Fruit fly (Drosophila melanogaster) whole organism, embryonic: ENCODE data around the gene Sf3b2.

ENCODE experiments used
- Atf-2 ChIP-seq: fragments of 200-800 bp; sonication (Bioruptor generic); optimal IDR thresholded peaks from 2 replicates; lab custom pipeline; 2016; ENCODE audit warnings: missing biosample characterization, missing genetic modification characterization
- BEAF-32 ChIP-seq: fragments of 200-800 bp; sonication (Bioruptor generic); optimal IDR thresholded peaks from 3 replicates; lab custom pipeline; 2017; ENCODE audit warnings: missing biosample characterization, missing genetic modification characterization, mild to moderate bottlenecking, moderate library complexity, missing genetic modification reagents
- CG10267 ChIP-seq: fragments of 200-800 bp; sonication (Bioruptor generic); optimal IDR thresholded peaks from 2 replicates; lab custom pipeline; 2018; ENCODE audit warnings: missing biosample characterization, mild to moderate bottlenecking, missing genetic modification characterization, moderate library complexity
- CG10274 ChIP-seq: fragments of 200-800 bp; sonication (Bioruptor generic); optimal IDR thresholded peaks from 3 replicates; lab custom pipeline; 2017; ENCODE audit warnings: missing biosample characterization, mild to moderate bottlenecking, missing genetic modification characterization
- CG12659 ChIP-seq: fragments of 200-800 bp; sonication (Bioruptor generic); optimal IDR thresholded peaks from 3 replicates; lab custom pipeline; 2017; ENCODE audit warnings: mild to moderate bottlenecking, missing biosample characterization, missing genetic modification reagents, missing genetic modification characterization
- CG13287 ChIP-seq: fragments of 200-800 bp; sonication (Bioruptor generic); IDR thresholded peaks from 2 replicates; pipeline ENCODE4 v1.3.6; 2022; ENCODE audit warnings: missing biosample characterization, missing genetic modification characterization; ENCODE audit not compliant: partially characterized antibody
- CG13894 ChIP-seq: fragments of 200-800 bp; sonication (Bioruptor generic); optimal IDR thresholded peaks from 3 replicates; lab custom pipeline; 2018; ENCODE audit warnings: missing biosample characterization, mild to moderate bottlenecking, missing genetic modification characterization, moderate library complexity
- CG15269 ChIP-seq: fragments of 200-800 bp; sonication (Bioruptor generic); optimal IDR thresholded peaks from 2 replicates; lab custom pipeline; 2018; ENCODE audit warnings: missing biosample characterization, mild to moderate bottlenecking, missing genetic modification characterization, moderate library complexity
- CG16813 ChIP-seq: fragments of 200-800 bp; sonication (Bioruptor generic); IDR thresholded peaks from 3 replicates; pipeline ENCODE4 v1.3.6; 2022; ENCODE audit warnings: missing biosample characterization, missing genetic modification characterization; ENCODE audit not compliant: partially characterized antibody
- CG17912 ChIP-seq: fragments of 200-800 bp; sonication (Bioruptor generic); optimal IDR thresholded peaks from 2 replicates; lab custom pipeline; 2018; ENCODE audit warnings: missing biosample characterization, mild to moderate bottlenecking, missing genetic modification characterization
- CG30020 ChIP-seq: fragments of 200-800 bp; optimal IDR thresholded peaks from 2 replicates; lab custom pipeline; 2019; ENCODE audit warnings: missing biosample characterization, mild to moderate bottlenecking, missing genetic modification characterization, moderate library complexity
- CG43689 ChIP-seq: fragments of 200-800 bp; sonication (Bioruptor generic); IDR thresholded peaks from 2 replicates; pipeline ENCODE4 v1.3.6; 2022; ENCODE audit warnings: missing biosample characterization, missing genetic modification characterization
- CG8478 ChIP-seq: fragments of >200 bp; optimal IDR thresholded peaks from 2 replicates; lab custom pipeline; 2018
- CG9437 ChIP-seq: fragments of 200-800 bp; sonication (Bioruptor generic); optimal IDR thresholded peaks from 2 replicates; lab custom pipeline; 2018; ENCODE audit warnings: missing biosample characterization, mild to moderate bottlenecking, missing genetic modification characterization
- Chrac-16 ChIP-seq: fragments of 200-800 bp; sonication (Bioruptor generic); optimal IDR thresholded peaks from 3 replicates; lab custom pipeline; 2016; ENCODE audit warnings: missing biosample characterization, missing genetic modification characterization
- Dfd ChIP-seq, 2 experiments: fragments of >200 bp; optimal IDR thresholded peaks; 2 replicates each; lab custom pipeline; 2017; ENCODE audit warnings: missing biosample characterization in 2 of 2, missing genetic modification characterization in 2 of 2
- Dp ChIP-seq: fragments of 200-800 bp; sonication (Bioruptor generic); optimal IDR thresholded peaks from 2 replicates; lab custom pipeline; 2018; ENCODE audit warnings: missing biosample characterization, mild to moderate bottlenecking, missing genetic modification characterization, moderate library complexity
- Dref ChIP-seq: fragments of 200-800 bp; sonication (Bioruptor generic); IDR thresholded peaks from 2 replicates; pipeline ENCODE4 v1.3.6; 2022; ENCODE audit warnings: missing biosample characterization, missing genetic modification characterization
- Ets97D ChIP-seq: fragments of 200-800 bp; sonication (Bioruptor generic); optimal IDR thresholded peaks from 3 replicates; lab custom pipeline; 2016; ENCODE audit warnings: missing biosample characterization, missing genetic modification characterization
- HLH3B ChIP-seq: fragments of 200-800 bp; sonication (Bioruptor generic); IDR thresholded peaks from 2 replicates; pipeline ENCODE4 v1.3.6; 2022; ENCODE audit warnings: missing biosample characterization, missing genetic modification characterization
- HmgZ ChIP-seq: fragments of 200-800 bp; sonication (Bioruptor generic); optimal IDR thresholded peaks from 2 replicates; lab custom pipeline; 2018; ENCODE audit warnings: missing biosample characterization, mild to moderate bottlenecking, missing genetic modification characterization
- Hr51 ChIP-seq, 2 experiments: fragments of 200-800 bp; sonication (Bioruptor generic); optimal IDR thresholded peaks; 2 replicates in 1 of 2; 3 replicates in 1 of 2; lab custom pipeline; 2016 to 2018; ENCODE audit warnings: missing biosample characterization in 2 of 2, missing genetic modification characterization in 2 of 2, mild to moderate bottlenecking in 1 of 2, moderate library complexity in 1 of 2
- NC2α ChIP-seq: fragments of 200-800 bp; sonication (Bioruptor generic); optimal IDR thresholded peaks from 2 replicates; lab custom pipeline; 2016; ENCODE audit warnings: missing biosample characterization, missing genetic modification characterization
- Nf-YA ChIP-seq: fragments of 200-800 bp; sonication (Bioruptor generic); IDR thresholded peaks from 2 replicates; pipeline ENCODE4 v1.3.6; 2022; ENCODE audit warnings: missing biosample characterization, missing genetic modification characterization
- Rfx ChIP-seq: fragments of 200-800 bp; sonication (Bioruptor generic); IDR thresholded peaks from 2 replicates; pipeline ENCODE4 v1.3.6; 2022; ENCODE audit warnings: missing biosample characterization, missing genetic modification characterization
- Rx ChIP-seq: fragments of 200-800 bp; sonication (Bioruptor generic); IDR thresholded peaks from 2 replicates; pipeline ENCODE4 v1.3.6; 2022; ENCODE audit warnings: missing biosample characterization, missing genetic modification characterization
- Side ChIP-seq: fragments of 200-800 bp; sonication (Bioruptor generic); optimal IDR thresholded peaks from 2 replicates; lab custom pipeline; 2016; ENCODE audit warnings: missing biosample characterization, missing genetic modification characterization
- Sry-β ChIP-seq: fragments of 200-800 bp; sonication (Bioruptor generic); optimal IDR thresholded peaks from 2 replicates; lab custom pipeline; 2018; ENCODE audit warnings: missing biosample characterization, mild to moderate bottlenecking, missing genetic modification characterization, moderate library complexity
- TFAM ChIP-seq: fragments of 200-800 bp; sonication (Bioruptor generic); optimal IDR thresholded peaks from 2 replicates; lab custom pipeline; 2017; ENCODE audit warnings: missing biosample characterization, missing genetic modification characterization, inconsistent platforms
- Usf ChIP-seq: fragments of 200-800 bp; sonication (Bioruptor generic); optimal IDR thresholded peaks from 2 replicates; lab custom pipeline; 2017; ENCODE audit warnings: missing genotype, missing biosample characterization, missing genetic modification characterization
- ato ChIP-seq: fragments of 200-800 bp; sonication (Bioruptor generic); IDR thresholded peaks from 2 replicates; pipeline ENCODE4 v1.3.6; 2022; ENCODE audit warnings: missing biosample characterization, missing genetic modification characterization; ENCODE audit not compliant: partially characterized antibody
- bcd ChIP-seq: fragments of 200-800 bp; sonication (Bioruptor generic); optimal IDR thresholded peaks from 2 replicates; lab custom pipeline; 2017; ENCODE audit warnings: missing biosample characterization, mild to moderate bottlenecking, missing genetic modification characterization
- bigmax ChIP-seq: fragments of 200-800 bp; sonication (Bioruptor generic); optimal IDR thresholded peaks from 2 replicates; lab custom pipeline; 2018; ENCODE audit warnings: missing biosample characterization, mild to moderate bottlenecking, missing genetic modification characterization
- bsh ChIP-seq, 2 experiments: fragments of 200-800 bp; sonication (Bioruptor generic); optimal IDR thresholded peaks; 2 replicates each; lab custom pipeline; 2017 to 2018; ENCODE audit warnings: mild to moderate bottlenecking in 2 of 2, missing biosample characterization in 2 of 2, missing genetic modification characterization in 2 of 2, moderate library complexity in 1 of 2
- cad ChIP-seq: fragments of >200 bp; optimal IDR thresholded peaks from 2 replicates; lab custom pipeline; 2017; ENCODE audit warnings: missing biosample characterization, missing genetic modification characterization
- chm ChIP-seq: fragments of 200-800 bp; sonication (Bioruptor generic); IDR thresholded peaks from 2 replicates; pipeline ENCODE4 v1.3.6; 2022; ENCODE audit warnings: missing biosample characterization, missing genetic modification characterization
- ci ChIP-seq: fragments of 200-800 bp; sonication (Bioruptor generic); IDR thresholded peaks from 3 replicates; pipeline ENCODE4 v1.3.6; 2022; ENCODE audit warnings: missing biosample characterization, missing genetic modification characterization
- dan ChIP-seq: fragments of 200-800 bp; sonication (Bioruptor generic); IDR thresholded peaks from 2 replicates; pipeline ENCODE4 v1.3.6; 2022; ENCODE audit warnings: missing biosample characterization, missing genetic modification characterization
- exex ChIP-seq: fragments of 200-800 bp; sonication (Bioruptor generic); optimal IDR thresholded peaks from 4 replicates; lab custom pipeline; 2018; ENCODE audit warnings: missing biosample characterization, mild to moderate bottlenecking, missing genetic modification characterization, moderate library complexity
- fd96Cb ChIP-seq: fragments of 200-800 bp; sonication (Bioruptor generic); optimal IDR thresholded peaks from 2 replicates; lab custom pipeline; 2018; ENCODE audit warnings: missing biosample characterization, mild to moderate bottlenecking, missing genetic modification characterization, moderate library complexity
- ftz-f1 ChIP-seq: fragments of 200-800 bp; sonication (Bioruptor generic); optimal IDR thresholded peaks from 2 replicates; lab custom pipeline; 2016; ENCODE audit warnings: missing biosample characterization, missing genetic modification characterization
- gcm ChIP-seq: fragments of 200-800 bp; sonication (Bioruptor generic); optimal IDR thresholded peaks from 2 replicates; lab custom pipeline; 2019; ENCODE audit warnings: missing biosample characterization, mild to moderate bottlenecking, missing genetic modification characterization, moderate library complexity
- hb ChIP-seq: fragments of 200-800 bp; sonication (Bioruptor generic); IDR thresholded peaks from 3 replicates; pipeline ENCODE4 v1.3.6; 2022; ENCODE audit warnings: missing biosample characterization, missing genetic modification characterization; ENCODE audit not compliant: partially characterized antibody
- insv ChIP-seq, 2 experiments: fragments of 200-800 bp; sonication (Bioruptor generic); optimal IDR thresholded peaks; 3 replicates each; lab custom pipeline; 2016 to 2018; ENCODE audit warnings: missing biosample characterization in 2 of 2, missing genetic modification characterization in 2 of 2
- lbe ChIP-seq: fragments of 200-800 bp; sonication (Bioruptor generic); optimal IDR thresholded peaks from 2 replicates; lab custom pipeline; 2016; ENCODE audit warnings: missing biosample characterization, mild to moderate bottlenecking, missing genetic modification characterization
- lilli ChIP-seq: fragments of 200-800 bp; sonication (Bioruptor generic); optimal IDR thresholded peaks from 3 replicates; lab custom pipeline; 2016; ENCODE audit warnings: missing biosample characterization, missing genetic modification characterization
- lola ChIP-seq, 3 experiments: fragments of >200 bp in 2 of 3; fragments of 200-800 bp in 1 of 3; sonication (Bioruptor generic) in 1 of 3; optimal IDR thresholded peaks; 2 replicates each; lab custom pipeline; 2017 to 2019; ENCODE audit warnings: missing biosample characterization in 3 of 3, missing genetic modification characterization in 3 of 3, mild to moderate bottlenecking in 1 of 3, moderate library complexity in 1 of 3
- pb ChIP-seq: fragments of 200-800 bp; sonication (Bioruptor generic); optimal IDR thresholded peaks from 3 replicates; lab custom pipeline; 2016; ENCODE audit warnings: missing biosample characterization, missing genetic modification characterization
- pita ChIP-seq: fragments of 200-800 bp; sonication (Bioruptor generic); optimal IDR thresholded peaks from 2 replicates; lab custom pipeline; 2017; ENCODE audit warnings: missing biosample characterization, mild to moderate bottlenecking, missing genetic modification characterization
- sna ChIP-seq: fragments of 200-800 bp; sonication (Bioruptor generic); IDR thresholded peaks from 2 replicates; pipeline ENCODE4 v1.3.6; 2022; ENCODE audit warnings: missing biosample characterization, missing genetic modification characterization; ENCODE audit not compliant: partially characterized antibody

Sf3b2 gene

DNA sequence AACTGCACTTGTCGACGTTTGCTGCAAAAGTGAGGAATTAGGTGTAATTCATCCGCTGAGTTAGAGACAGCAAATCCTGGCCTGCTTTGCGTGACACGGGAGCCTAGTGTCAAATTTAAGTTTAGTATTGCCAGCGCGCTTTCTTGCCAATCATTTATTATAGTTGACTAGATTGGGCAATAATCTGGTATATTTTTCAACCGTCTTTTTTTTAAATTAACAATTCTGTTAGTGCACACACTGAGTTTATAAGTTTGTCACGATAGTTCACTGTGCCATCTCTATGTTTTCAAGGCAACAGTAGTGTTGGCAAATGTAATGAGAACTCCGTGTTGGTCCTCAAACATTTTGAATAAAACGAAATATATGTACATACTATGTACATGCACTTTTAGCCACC, 52.1 kb downstream of the Sf3b2 start, which contains the start of the genes CG9641 and CG3165 (continued):
- TF ChIP-seq bcd (GFP tag; lab: Kevin White, UChicago) (peak; percentile 80), lilli (GFP tag; lab: Kevin White, UChicago) (peak; percentile 93), CG10267 (tag; lab: Kevin White, UChicago) (peak; percentile 99), CG15269 (tag; lab: Kevin White, UChicago) (no peak), dan (GFP tag; lab: Robert Waterston, UW) (peak; percentile 60; the same call in 1 of the 2 replicates), chm (GFP tag; lab: Robert Waterston, UW) (peak; percentile 70; the same call in 1 of the 2 replicates), CG17912 (GFP tag; lab: Kevin White, UChicago) (no peak), Atf-2 (GFP tag; lab: Kevin White, UChicago) (peak; percentile 92), CG12659 (peak; percentile 89), lola (GFP tag; optimal IDR thresholded peaks at IDR 0.05; lab: Kevin White, UChicago) (peak in 1 of 3 experiments; percentile 84), CG13287 (GFP tag; lab: Robert Waterston, UW) (peak; percentile 98), bsh (GFP tag; optimal IDR thresholded peaks at IDR 0.05; lab: Kevin White, UChicago) (peak; percentile 77 to 85), CG43689 (GFP tag; lab: Robert Waterston, UW) (peak; percentile 52), exex (tag; lab: Kevin White, UChicago) (no peak), lbe (peak; percentile 89), Nf-YA (GFP tag; lab: Robert Waterston, UW) (peak; percentile 71; the same call in 1 of the 2 replicates), CG16813 (GFP tag; lab: Robert Waterston, UW) (peak; percentile 97), pb (GFP tag; lab: Kevin White, UChicago) (peak; percentile 78), CG10274 (peak; percentile 17), Hr51 (GFP tag; optimal IDR thresholded peaks at IDR 0.05; lab: Kevin White, UChicago) (peak in 1 of 2 experiments; percentile 84), pita (GFP tag; lab: Kevin White, UChicago) (no peak), BEAF-32 (GFP tag; lab: Kevin White, UChicago) (peak; percentile 95), hb (GFP tag; lab: Robert Waterston, UW) (peak; percentile 94), Dref (GFP tag; lab: Robert Waterston, UW) (0 out of 2 replicates have a peak, but pooled peaks have one; percentile 30), CG8478 (lab: Kevin White, UChicago) (no peak), TFAM (GFP tag; lab: Kevin White, UChicago) (no peak), ci (GFP tag; lab: Robert Waterston, UW) (peak; percentile 80), Ets97D (GFP tag; lab: Kevin White, UChicago) (peak; percentile 86), ftz-f1 (GFP tag; lab: Kevin White, UChicago) (peak; percentile 99), Sry-β (GFP tag; lab: Kevin White, UChicago) (peak; percentile 60), Side (GFP tag; lab: Kevin White, UChicago) (peak; percentile 90), bigmax (GFP tag; lab: Kevin White, UChicago) (no peak), Rx (GFP tag; lab: Robert Waterston, UW) (peak; percentile 66), NC2α (GFP tag; lab: Kevin White, UChicago) (peak; percentile 70), ato (GFP tag; lab: Robert Waterston, UW) (peak; percentile 78), Rfx (peak; percentile 84), HLH3B (peak; percentile 80), HmgZ (peak; percentile 90), sna (GFP tag; lab: Robert Waterston, UW) (peak; percentile 99), Dfd (GFP tag; optimal IDR thresholded peaks at IDR 0.05; lab: Kevin White, UChicago) (no peak), CG13894 (tag; lab: Kevin White, UChicago) (peak; percentile 86), cad (no peak), Dp (GFP tag; lab: Kevin White, UChicago) (peak; percentile 46), insv (GFP tag; optimal IDR thresholded peaks at IDR 0.05; lab: Kevin White, UChicago) (peak in 1 of 2 experiments; percentile 44), CG9437 (GFP tag; lab: Kevin White, UChicago) (peak; percentile 69), CG30020 (peak; percentile 79), Usf (peak; percentile 49), gcm (GFP tag; lab: Kevin White, UChicago) (no peak), fd96Cb (tag; lab: Kevin White, UChicago) (peak; percentile 74), Chrac-16 (GFP tag; lab: Kevin White, UChicago) (peak; percentile 87)
